Fruit fly (Drosophila melanogaster): ENCODE data around the gene ko.

Gene ko

DNA sequence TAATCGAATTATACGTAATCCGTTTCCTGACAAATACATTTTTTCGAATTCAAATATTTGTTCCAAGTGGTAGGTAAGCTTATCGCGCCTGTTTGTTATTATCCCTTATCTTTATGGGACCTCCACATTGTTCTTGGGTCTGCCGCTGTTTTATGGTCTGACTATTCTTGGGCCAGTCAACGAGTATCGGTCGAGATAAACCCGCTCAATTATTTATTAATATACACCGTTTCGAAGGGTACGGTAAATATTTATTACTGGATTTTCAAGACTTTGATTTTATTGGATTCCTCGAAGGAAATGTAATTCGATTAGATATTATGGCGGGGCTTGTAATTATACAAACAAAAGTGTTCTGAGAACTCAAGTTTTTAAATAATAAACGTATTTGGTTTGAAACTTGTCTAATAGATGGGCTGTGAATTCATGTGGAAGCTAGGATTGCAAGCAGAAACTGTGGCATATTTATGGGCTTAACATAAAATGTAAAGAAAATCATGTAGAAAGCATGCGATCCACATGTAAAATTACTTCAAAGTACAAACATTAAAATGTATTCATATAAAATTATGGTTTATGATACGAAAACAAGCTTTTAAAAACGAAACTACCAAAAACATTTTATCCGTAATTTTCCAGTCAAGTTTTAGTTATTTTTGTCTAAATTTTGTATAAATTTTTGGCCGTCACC lies 65.6 kb downstream of the ko start, which contains the start of gene CG43072 (continued):
- TF ChIP-seq fd64A (GFP tag; optimal IDR thresholded peaks at IDR 0.05) (no peak), sisA (GFP tag; IDR thresholded peaks at IDR 0.05) (no peak), danr (GFP tag; IDR thresholded peaks at IDR 0.05) (no peak), CG18011 (GFP tag; optimal IDR thresholded peaks at IDR 0.05) (no peak), CG1832 (GFP tag; optimal IDR thresholded peaks at IDR 0.05) (no peak), gsb-n (tag; optimal IDR thresholded peaks at IDR 0.05) (no peak), CG14667 (GFP tag; IDR thresholded peaks at IDR 0.05) (no peak), Nf-YB (GFP tag; optimal IDR thresholded peaks at IDR 0.05) (peak; percentile 26), rib (GFP tag; IDR thresholded peaks at IDR 0.05) (no peak), Ets97D (GFP tag; optimal IDR thresholded peaks at IDR 0.05) (no peak), MESR4 (GFP tag; optimal IDR thresholded peaks at IDR 0.05) (no peak), dysf (GFP tag; IDR thresholded peaks at IDR 0.05) (no peak), CG15479 (GFP tag; optimal IDR thresholded peaks at IDR 0.05) (no peak), bab2 (GFP tag; optimal IDR thresholded peaks at IDR 0.05) (no peak), pb (GFP tag; optimal IDR thresholded peaks at IDR 0.05) (no peak), disco-r (GFP tag; optimal IDR thresholded peaks at IDR 0.05) (no peak), Sox102F (GFP tag; optimal IDR thresholded peaks at IDR 0.05) (no peak), yki (optimal IDR thresholded peaks at IDR 0.05) (no peak), CG8281 (tag; optimal IDR thresholded peaks at IDR 0.05) (no peak), CG12769 (tag; optimal IDR thresholded peaks at IDR 0.05) (peak; percentile 21), jing (GFP tag; optimal IDR thresholded peaks at IDR 0.05) (no peak), CG13894 (tag; optimal IDR thresholded peaks at IDR 0.05) (peak; percentile 79), CG14441 (GFP tag; IDR thresholded peaks at IDR 0.05) (no peak), Adf1 (GFP tag; IDR thresholded peaks at IDR 0.05) (peak; percentile 14; the same call in 1 of the 2 replicates), sob (GFP tag; IDR thresholded peaks at IDR 0.05) (no peak), lbe (GFP tag; optimal IDR thresholded peaks at IDR 0.05) (peak; percentile 56), CG11398 (GFP tag; optimal IDR thresholded peaks at IDR 0.05) (no peak), CG18599 (GFP tag; optimal IDR thresholded peaks at IDR 0.05) (no peak), caup (GFP tag; optimal IDR thresholded peaks at IDR 0.05; ENCODE audit: severe bottlenecking) (peak; percentile 55), CG2199 (GFP tag; IDR thresholded peaks at IDR 0.05) (peak; percentile 61; the same call in 1 of the 3 replicates), ttk (GFP tag; IDR thresholded peaks at IDR 0.05) (no peak), chinmo (GFP tag; IDR thresholded peaks at IDR 0.05; ENCODE audit: partially characterized antibody) (0 out of 4 replicates have a peak, but pooled peaks have one; percentile 16), sens (GFP tag) (peak; percentile 75), Hsf (GFP tag; optimal IDR thresholded peaks at IDR 0.05) (no peak), GATAe (GFP tag; conservative IDR thresholded peaks at IDR 0.05) (no peak), dati (GFP tag; IDR thresholded peaks at IDR 0.05) (no peak), CG8924 (tag; optimal IDR thresholded peaks at IDR 0.05) (peak; percentile 30), crc (GFP tag; optimal IDR thresholded peaks at IDR 0.05) (no peak), CG5245 (GFP tag; optimal IDR thresholded peaks at IDR 0.05) (no peak), Nf-YA (GFP tag; IDR thresholded peaks at IDR 0.05) (no peak), CG31441 (GFP tag; IDR thresholded peaks at IDR 0.05) (0 out of 2 replicates have a peak, but pooled peaks have one; percentile 15), CG7372 (GFP tag; IDR thresholded peaks at IDR 0.05) (no peak), CG5180 (GFP tag; optimal IDR thresholded peaks at IDR 0.05) (no peak), en (GFP tag; optimal IDR thresholded peaks at IDR 0.05) (no peak), Lpt (GFP tag; optimal IDR thresholded peaks at IDR 0.05) (no peak), Doc3 (GFP tag; IDR thresholded peaks at IDR 0.05; ENCODE audit: partially characterized antibody) (no peak), NFAT (GFP tag; IDR thresholded peaks at IDR 0.05) (no peak), CG7963 (GFP tag; IDR thresholded peaks at IDR 0.05; ENCODE audit: partially characterized antibody) (no peak), repo (GFP tag; optimal IDR thresholded peaks at IDR 0.05) (no peak), CG6272 (GFP tag; IDR thresholded peaks at IDR 0.05) (no peak), ci (GFP tag; IDR thresholded peaks at IDR 0.05) (no peak)
